Worm (Caenorhabditis elegans) whole organism, L2 larva: Measurements from ENCODE around the gene Y32H12A.6.
A peak's percentile ranks its signal among the peaks of the same experiment; 100 is the strongest.

Experiments used
- C34F6.9 ChIP-seq: fragments of 150-350 bp; optimal IDR thresholded peaks from 2 replicates; lab custom pipeline; 2014; ENCODE audit warnings: missing biosample characterization, missing genetic modification characterization
- F13H6.1 ChIP-seq: sonication (generic microtip); optimal IDR thresholded peaks from 2 replicates; lab custom pipeline; 2016; ENCODE audit warnings: missing genetic modification characterization, missing compliant biosample characterization
- R02D3.7 ChIP-seq: fragments of 150-350 bp; optimal IDR thresholded peaks from 2 replicates; lab custom pipeline; 2014; ENCODE audit warnings: missing biosample characterization, missing genetic modification characterization
- Y55F3AM.14 ChIP-seq: fragments of 200-800 bp; sonication (Bioruptor generic); optimal IDR thresholded peaks from 2 replicates; lab custom pipeline; 2018; ENCODE audit warnings: mild to moderate bottlenecking, missing genetic modification characterization, missing compliant biosample characterization
- ZK546.5 ChIP-seq: sonication (generic microtip); optimal IDR thresholded peaks from 2 replicates; lab custom pipeline; 2017; ENCODE audit warnings: missing biosample characterization, missing genetic modification characterization
- alr-1 ChIP-seq: fragments of 150-350 bp; optimal IDR thresholded peaks from 2 replicates; lab custom pipeline; 2014; ENCODE audit warnings: missing biosample characterization, missing genetic modification characterization
- aly-2 ChIP-seq: fragments of 150-350 bp; optimal IDR thresholded peaks from 2 replicates; lab custom pipeline; 2014; ENCODE audit warnings: missing biosample characterization, missing genetic modification characterization
- ama-1 ChIP-seq: fragments of 150-350 bp; optimal IDR thresholded peaks from 2 replicates; lab custom pipeline; 2018; ENCODE audit warnings: inconsistent platforms
- blmp-1 ChIP-seq: sonication (generic microtip); optimal IDR thresholded peaks from 2 replicates; lab custom pipeline; 2017; ENCODE audit warnings: missing genetic modification characterization, mild to moderate bottlenecking, missing compliant biosample characterization, antibody characterized with exemption, moderate library complexity; ENCODE audit not compliant: insufficient read depth
- ceh-16 ChIP-seq: fragments of 150-350 bp; optimal IDR thresholded peaks from 2 replicates; lab custom pipeline; 2014; ENCODE audit warnings: missing biosample characterization, missing genetic modification characterization
- ceh-82 ChIP-seq: fragments of 150-350 bp; optimal IDR thresholded peaks from 2 replicates; lab custom pipeline; 2014; ENCODE audit warnings: missing biosample characterization, missing genetic modification characterization
- crh-2 ChIP-seq: sonication (generic microtip); optimal IDR thresholded peaks from 2 replicates; lab custom pipeline; 2017; ENCODE audit warnings: missing biosample characterization, missing genetic modification characterization
- dmd-4 ChIP-seq: sonication (generic microtip); optimal IDR thresholded peaks from 2 replicates; lab custom pipeline; 2017; ENCODE audit warnings: missing biosample characterization, missing genetic modification characterization
- egl-27 ChIP-seq: sonication (generic microtip); optimal IDR thresholded peaks from 3 replicates; lab custom pipeline; 2017; ENCODE audit warnings: missing biosample characterization, missing genetic modification reagents, missing genetic modification characterization
- elt-1 ChIP-seq: fragments of 150-350 bp; optimal IDR thresholded peaks from 2 replicates; lab custom pipeline; 2014; ENCODE audit warnings: missing biosample characterization, missing genetic modification characterization
- elt-3 ChIP-seq: sonication (generic microtip); optimal IDR thresholded peaks from 2 replicates; lab custom pipeline; 2017; ENCODE audit warnings: missing biosample characterization, missing genetic modification characterization
- fos-1 ChIP-seq: fragments of 150-350 bp; optimal IDR thresholded peaks from 2 replicates; lab custom pipeline; 2014; ENCODE audit warnings: missing biosample characterization, missing genetic modification characterization
- gmeb-1 ChIP-seq: fragments of 150-350 bp; optimal IDR thresholded peaks from 2 replicates; lab custom pipeline; 2014; ENCODE audit warnings: missing biosample characterization, missing genetic modification characterization
- lin-11 ChIP-seq: fragments of 150-350 bp; sonication (generic microtip); optimal IDR thresholded peaks from 2 replicates; lab custom pipeline; 2014; ENCODE audit warnings: missing biosample characterization, missing genetic modification characterization, inconsistent platforms, mixed read lengths
- lin-13 ChIP-seq: fragments of 150-350 bp; optimal IDR thresholded peaks from 2 replicates; lab custom pipeline; 2014; ENCODE audit warnings: missing biosample characterization, missing genetic modification reagents, missing genetic modification characterization
- lin-39 ChIP-seq: fragments of 150-350 bp; optimal IDR thresholded peaks from 2 replicates; lab custom pipeline; 2014; ENCODE audit warnings: missing biosample characterization, missing genetic modification reagents, missing genetic modification characterization
- lsy-2 ChIP-seq, 2 experiments: fragments of 150-350 bp in 1 of 2; sonication (generic microtip) in 1 of 2; optimal IDR thresholded peaks; 2 replicates each; lab custom pipeline; 2014 to 2017; ENCODE audit warnings: missing biosample characterization in 2 of 2, missing genetic modification characterization in 2 of 2
- mab-5 ChIP-seq: fragments of 150-350 bp; optimal IDR thresholded peaks from 2 replicates; lab custom pipeline; 2014; ENCODE audit warnings: missing biosample characterization, missing genetic modification characterization
- mbf-1 ChIP-seq: sonication (generic microtip); optimal IDR thresholded peaks from 2 replicates; lab custom pipeline; 2017; ENCODE audit warnings: missing biosample characterization, missing genetic modification characterization
- mdl-1 ChIP-seq, 2 experiments: fragments of 150-350 bp in 1 of 2; sonication (generic microtip) in 1 of 2; optimal IDR thresholded peaks; 2 replicates each; lab custom pipeline; 2017; ENCODE audit warnings: missing biosample characterization in 2 of 2, missing genetic modification characterization in 2 of 2
- nhr-10 ChIP-seq: sonication (generic microtip); optimal IDR thresholded peaks from 2 replicates; lab custom pipeline; 2017; ENCODE audit warnings: missing biosample characterization, missing genetic modification characterization
- nhr-11 ChIP-seq: fragments of 150-350 bp; optimal IDR thresholded peaks from 2 replicates; lab custom pipeline; 2014; ENCODE audit warnings: missing biosample characterization, missing genetic modification characterization
- nhr-12 ChIP-seq: fragments of 150-350 bp; optimal IDR thresholded peaks from 2 replicates; lab custom pipeline; 2014; ENCODE audit warnings: missing biosample characterization, missing genetic modification characterization
- nhr-129 ChIP-seq: fragments of 150-350 bp; optimal IDR thresholded peaks from 2 replicates; lab custom pipeline; 2014; ENCODE audit warnings: missing biosample characterization, missing genetic modification characterization
- nhr-21 ChIP-seq: fragments of 150-350 bp; optimal IDR thresholded peaks from 2 replicates; lab custom pipeline; 2014; ENCODE audit warnings: missing biosample characterization, missing genetic modification characterization
- nhr-23 ChIP-seq: fragments of 150-350 bp; optimal IDR thresholded peaks from 2 replicates; lab custom pipeline; 2014; ENCODE audit warnings: missing biosample characterization, missing genetic modification reagents, missing genetic modification characterization
- nhr-237 ChIP-seq: fragments of 150-350 bp; optimal IDR thresholded peaks from 2 replicates; lab custom pipeline; 2014; ENCODE audit warnings: missing biosample characterization, missing genetic modification characterization
- nhr-25 ChIP-seq: fragments of 150-350 bp; sonication (generic microtip); optimal IDR thresholded peaks from 3 replicates; lab custom pipeline; 2014; ENCODE audit warnings: missing biosample characterization, missing genetic modification characterization
- nhr-6 ChIP-seq: fragments of 150-350 bp; optimal IDR thresholded peaks from 2 replicates; lab custom pipeline; 2014; ENCODE audit warnings: missing biosample characterization, missing genetic modification characterization
- nhr-77 ChIP-seq: fragments of 150-350 bp; optimal IDR thresholded peaks from 2 replicates; lab custom pipeline; 2014; ENCODE audit warnings: missing biosample characterization, missing genetic modification characterization
- peb-1 ChIP-seq: fragments of 150-350 bp; optimal IDR thresholded peaks from 2 replicates; lab custom pipeline; 2014; ENCODE audit warnings: missing biosample characterization, missing genetic modification characterization
- sma-3 ChIP-seq: sonication (generic microtip); optimal IDR thresholded peaks from 2 replicates; lab custom pipeline; 2016; ENCODE audit warnings: missing genetic modification reagents, missing genetic modification characterization, missing compliant biosample characterization
- sma-9 ChIP-seq, 2 experiments: fragments of 150-350 bp in 1 of 2; sonication (generic microtip) in 1 of 2; optimal IDR thresholded peaks; 2 replicates each; lab custom pipeline; 2014 to 2016; ENCODE audit warnings: missing genetic modification characterization in 2 of 2, mild to moderate bottlenecking in 1 of 2, missing biosample characterization in 1 of 2, missing compliant biosample characterization in 1 of 2, missing genetic modification reagents in 1 of 2, moderate library complexity in 1 of 2
- snpc-4 ChIP-seq: fragments of 150-350 bp; optimal IDR thresholded peaks from 2 replicates; lab custom pipeline; 2014; ENCODE audit warnings: missing biosample characterization, missing genetic modification characterization
- unc-55 ChIP-seq: fragments of 150-350 bp; sonication (generic microtip); optimal IDR thresholded peaks from 3 replicates; lab custom pipeline; 2014; ENCODE audit warnings: missing biosample characterization, missing genetic modification reagents, missing genetic modification characterization
- unc-62 ChIP-seq: fragments of 150-350 bp; optimal IDR thresholded peaks from 2 replicates; lab custom pipeline; 2014; ENCODE audit warnings: missing biosample characterization, missing genetic modification reagents, missing genetic modification characterization
- zag-1 ChIP-seq: fragments of 150-350 bp; optimal IDR thresholded peaks from 2 replicates; lab custom pipeline; 2014; ENCODE audit warnings: missing biosample characterization, missing genetic modification characterization
- ztf-1 ChIP-seq: fragments of 200-800 bp; sonication (Bioruptor generic); conservative IDR thresholded peaks from 2 replicates; pipeline ENCODE4 v1.3.6; 2022; ENCODE audit warnings: missing genetic modification characterization, missing compliant biosample characterization
- ztf-11 ChIP-seq: sonication (generic microtip); optimal IDR thresholded peaks from 2 replicates; lab custom pipeline; 2017; ENCODE audit warnings: missing biosample characterization, missing genetic modification characterization
- ztf-4 ChIP-seq: fragments of 150-350 bp; optimal IDR thresholded peaks from 2 replicates; lab custom pipeline; 2014; ENCODE audit warnings: missing biosample characterization, missing genetic modification characterization

Gene Y32H12A.6

DNA sequence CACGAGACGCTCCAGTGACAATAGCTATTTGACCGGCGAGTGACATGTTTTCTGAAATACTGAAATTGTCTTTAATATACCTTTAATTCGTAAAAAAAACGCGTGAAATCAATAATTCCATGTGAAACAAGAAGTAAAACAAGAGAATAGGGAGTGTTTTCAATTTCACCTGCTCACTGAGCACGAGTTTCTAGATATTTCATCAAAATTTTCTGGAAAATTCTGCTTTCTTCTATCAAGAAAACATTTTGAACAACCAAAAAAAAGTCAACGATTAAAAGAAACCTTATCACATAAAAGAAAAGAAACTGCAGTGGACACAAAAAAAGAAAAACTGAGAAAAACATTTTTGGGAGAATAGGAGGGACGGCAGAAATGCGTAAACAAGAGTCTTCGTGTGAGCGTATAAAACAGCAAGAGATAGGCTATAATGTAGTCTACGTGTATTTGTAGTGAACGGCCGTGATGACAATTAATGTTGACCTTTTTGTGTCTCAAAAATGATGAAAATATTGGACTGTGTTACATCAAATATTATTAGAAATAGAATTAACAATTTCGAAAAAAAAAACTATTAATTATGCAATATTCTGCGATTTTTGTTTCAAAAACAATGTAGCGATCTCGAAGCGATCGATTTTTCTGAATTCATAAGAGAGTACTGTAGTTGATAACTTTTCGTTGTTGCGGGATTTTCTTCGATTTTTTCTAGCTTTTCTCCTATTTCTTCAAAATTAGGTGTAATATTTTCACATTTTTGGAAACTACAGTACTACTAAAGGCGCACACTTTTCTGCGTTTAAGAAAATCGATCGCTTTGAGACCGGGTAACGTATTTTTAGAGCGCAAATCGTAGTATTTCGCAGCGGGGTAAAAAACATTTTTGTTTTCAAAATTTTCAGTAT, 13.7 kb downstream of the Y32H12A.6 start, which contains the start of gene dhs-9 (continued):
- no peak for TF ChIP-seq ceh-82 (tag; lab: Kevin White, UChicago)
- TF ChIP-seq mdl-1 (tag; optimal IDR thresholded peaks at IDR 0.05; lab: Kevin White, UChicago): no peak
- TF ChIP-seq elt-1: no peak
- peak; percentile 8 for TF ChIP-seq fos-1 (tag; lab: Kevin White, UChicago)
- no peak for TF ChIP-seq elt-3 (tag; lab: Kevin White, UChicago)
- TF ChIP-seq R02D3.7 (tag; lab: Kevin White, UChicago): no peak
- TF ChIP-seq nhr-237 (tag; lab: Kevin White, UChicago): no peak
- TF ChIP-seq nhr-10 (tag; lab: Kevin White, UChicago): no peak
- TF ChIP-seq F13H6.1 (tag; lab: Kevin White, UChicago): peak; percentile 33
- peak; percentile 48 for TF ChIP-seq crh-2 (tag; lab: Kevin White, UChicago)
- TF ChIP-seq lin-13 (GFP tag; lab: Kevin White, UChicago): no peak
- no peak for TF ChIP-seq lin-39 (tag; lab: Kevin White, UChicago)
- peak; percentile 59 for TF ChIP-seq nhr-25 (tag; lab: Kevin White, UChicago)
- no peak for TF ChIP-seq peb-1 (tag; lab: Kevin White, UChicago)

- TF ChIP-seq lin-13 (GFP tag; lab: Kevin White, UChicago) (no peak), ZK546.5 (tag; lab: Kevin White, UChicago) (no peak), mbf-1 (tag; lab: Kevin White, UChicago) (no peak), nhr-12 (tag; lab: Kevin White, UChicago) (no peak), dmd-4 (tag; lab: Kevin White, UChicago) (no peak), F13H6.1 (tag; lab: Kevin White, UChicago) (no peak), mdl-1 (tag; optimal IDR thresholded peaks at IDR 0.05; lab: Kevin White, UChicago) (no peak), nhr-11 (tag; lab: Kevin White, UChicago) (no peak), peb-1 (tag; lab: Kevin White, UChicago) (no peak)
These were observed 20.1 kb downstream of the Y32H12A.6 start, which contains the start of gene Y32H12A.1 for ce11 chrIII:5361909-5362308. Gene Y32H12A.1 (plus strand): TSS chrIII:5362209.

ce11 chrIII:5349250-5349649, 32.7 kb downstream of the Y32H12A.6 start, which contains the start of gene thoc-5:
Gene thoc-5 (minus strand): TSS chrIII:5349401.
- no peak for TF ChIP-seq zag-1
- no peak for TF ChIP-seq mdl-1 (tag; optimal IDR thresholded peaks at IDR 0.05; lab: Kevin White, UChicago)
- peak; percentile 54 for TF ChIP-seq nhr-129 (tag; lab: Kevin White, UChicago)
- TF ChIP-seq egl-27 (tag; lab: Kevin White, UChicago): peak; percentile 67
- TF ChIP-seq nhr-6 (tag; lab: Kevin White, UChicago): peak; percentile 48
- no peak for TF ChIP-seq nhr-11 (tag; lab: Kevin White, UChicago)
- peak; percentile 40 for TF ChIP-seq blmp-1 (tag; lab: Kevin White, UChicago)
- no peak for TF ChIP-seq elt-3 (tag; lab: Kevin White, UChicago)
- TF ChIP-seq lsy-2 (tag; optimal IDR thresholded peaks at IDR 0.05; lab: Kevin White, UChicago): peak; percentile 81 to 91
- TF ChIP-seq mab-5 (tag; lab: Kevin White, UChicago): peak; percentile 64
- peak; percentile 77 for TF ChIP-seq C34F6.9 (tag; lab: Kevin White, UChicago)
- peak; percentile 71 for TF ChIP-seq lin-13 (GFP tag; lab: Kevin White, UChicago)
- TF ChIP-seq aly-2 (tag; lab: Kevin White, UChicago): no peak
- TF ChIP-seq ztf-1 (GFP tag; lab: Robert Waterston, UW): no peak
- peak; percentile 40 for TF ChIP-seq nhr-21 (tag; lab: Kevin White, UChicago)
- TF ChIP-seq fos-1 (tag; lab: Kevin White, UChicago): peak; percentile 46
- TF ChIP-seq nhr-77: no peak
- TF ChIP-seq unc-62: no peak
- TF ChIP-seq unc-55: peak; percentile 72
- TF ChIP-seq crh-2 (tag; lab: Kevin White, UChicago): peak; percentile 76
- peak; percentile 29 for TF ChIP-seq R02D3.7 (tag; lab: Kevin White, UChicago)
- TF ChIP-seq sma-3 (GFP tag; lab: Kevin White, UChicago): peak; percentile 90
- TF ChIP-seq lin-11 (tag; lab: Kevin White, UChicago): peak; percentile 75
- peak; percentile 60 for TF ChIP-seq ztf-4 (tag; lab: Kevin White, UChicago)
- no peak for TF ChIP-seq nhr-23
- TF ChIP-seq ztf-11 (tag; lab: Kevin White, UChicago): no peak
- TF ChIP-seq nhr-10 (tag; lab: Kevin White, UChicago): no peak
- peak; percentile 57 for TF ChIP-seq snpc-4 (tag; lab: Kevin White, UChicago)
- peak; percentile 33 for TF ChIP-seq ama-1 (lab: Kevin White, UChicago)
- no peak for TF ChIP-seq alr-1 (tag; lab: Kevin White, UChicago)
- no peak for TF ChIP-seq peb-1 (tag; lab: Kevin White, UChicago)
- peak; percentile 34 for TF ChIP-seq Y55F3AM.14
- TF ChIP-seq dmd-4 (tag; lab: Kevin White, UChicago): no peak
- peak; percentile 97 for TF ChIP-seq gmeb-1 (tag; lab: Kevin White, UChicago)
- no peak for TF ChIP-seq nhr-12 (tag; lab: Kevin White, UChicago)
- peak; percentile 77 for TF ChIP-seq nhr-25 (tag; lab: Kevin White, UChicago)
- no peak for TF ChIP-seq ceh-16 (tag; lab: Kevin White, UChicago)
- peak; percentile 93 for TF ChIP-seq sma-9 (GFP tag; optimal IDR thresholded peaks at IDR 0.05; lab: Kevin White, UChicago)
- TF ChIP-seq sma-9 (tag; optimal IDR thresholded peaks at IDR 0.05; lab: Kevin White, UChicago): no peak
